Worm (Caenorhabditis elegans): ENCODE results near the gene F34D10.3.

DNA sequence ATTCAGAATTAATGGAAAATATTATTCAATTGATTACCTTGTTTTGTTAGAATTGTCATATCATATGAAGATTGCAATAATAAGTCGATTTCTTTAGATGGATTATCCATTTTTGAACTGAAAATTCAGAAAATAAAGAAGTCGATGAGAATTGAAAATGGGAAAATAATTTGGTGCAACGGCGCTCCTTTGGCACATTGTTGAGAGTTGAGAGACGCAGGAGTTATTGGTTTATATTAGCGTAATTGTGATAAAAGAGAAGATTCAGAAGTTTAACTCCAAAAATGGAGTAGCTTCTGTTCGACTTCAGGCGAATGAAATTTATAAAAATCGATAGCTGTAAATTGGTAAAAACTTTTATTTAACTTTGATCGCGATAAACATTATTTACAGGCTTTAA lies 14.5 kb upstream of the F34D10.3 start, which contains the start of gene C14B1.8:
- no peak for TF ChIP-seq tra-4 (tag; optimal IDR thresholded peaks at IDR 0.05)
- no peak for TF ChIP-seq hmg-4 (GFP tag; optimal IDR thresholded peaks at IDR 0.05)
- no peak for TF ChIP-seq flt-1 (GFP tag; IDR thresholded peaks at IDR 0.05)
- TF ChIP-seq pes-1 (GFP tag; IDR thresholded peaks at IDR 0.05) = no peak
- TF ChIP-seq ceh-13 (GFP tag; optimal IDR thresholded peaks at IDR 0.05) = no peak
- TF ChIP-seq ama-1 (optimal IDR thresholded peaks at IDR 0.05) = no peak
- no peak for TF ChIP-seq aly-1 (tag; optimal IDR thresholded peaks at IDR 0.05)
- TF ChIP-seq ets-7 (tag; optimal IDR thresholded peaks at IDR 0.05) = no peak
- TF ChIP-seq sea-1 (GFP tag; conservative IDR thresholded peaks at IDR 0.05) = no peak
- no peak for TF ChIP-seq ceh-36 (tag; optimal IDR thresholded peaks at IDR 0.05)
- no peak for TF ChIP-seq hnd-1 (tag; optimal IDR thresholded peaks at IDR 0.05)
- TF ChIP-seq F13C5.2 (tag; optimal IDR thresholded peaks at IDR 0.05) = no peak
